Worm (Caenorhabditis elegans): ENCODE measurements around the gene C35B1.3.
"Not testable (repeated sequence)": the region's sequence is repeated elsewhere in the genome, so short reads cannot be mapped to it uniquely, and the experiment has no call there.

Gene C35B1.3

DNA sequence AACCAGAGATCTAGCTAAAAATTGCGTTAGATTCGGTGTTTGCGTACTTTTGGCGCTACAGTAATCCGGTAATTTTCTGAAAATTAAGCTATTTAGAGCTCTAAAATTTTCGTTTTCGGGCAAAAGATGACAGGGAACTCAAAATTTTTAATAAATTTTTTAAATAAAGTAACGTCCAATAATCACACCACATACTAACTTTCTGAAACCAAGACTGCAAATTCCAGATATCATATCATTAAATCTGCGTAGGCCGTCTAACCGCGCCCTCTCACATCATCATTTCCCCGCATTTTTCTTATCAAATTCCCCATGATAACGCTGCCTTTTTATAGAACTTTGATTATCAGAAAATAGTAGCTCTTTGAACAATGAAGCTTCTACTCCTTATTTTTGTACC is 36.5 kb downstream of the C35B1.3 start, which contains the start of gene drd-50:
drd-50 (plus strand) TSS at position 301 of the 400 bp plus-strand sequence.
- no peak for TF ChIP-seq lsy-2 (tag; optimal IDR thresholded peaks at IDR 0.05)
- no peak for TF ChIP-seq drap-1 (GFP tag; optimal IDR thresholded peaks at IDR 0.05)
- no peak for TF ChIP-seq lin-13 (tag; optimal IDR thresholded peaks at IDR 0.05)
- TF ChIP-seq nhr-2 (tag; optimal IDR thresholded peaks at IDR 0.05): no peak
- TF ChIP-seq M03D4.4 (tag; optimal IDR thresholded peaks at IDR 0.05): no peak
- TF ChIP-seq ces-1 (GFP tag; optimal IDR thresholded peaks at IDR 0.05): no peak
- TF ChIP-seq sem-2 (GFP tag; optimal IDR thresholded peaks at IDR 0.05): no peak
- no peak for TF ChIP-seq elt-1 (tag; optimal IDR thresholded peaks at IDR 0.05; ENCODE audit: borderline replicate concordance, insufficient read depth)
- TF ChIP-seq elt-3 (tag; optimal IDR thresholded peaks at IDR 0.05): no peak

DNA sequence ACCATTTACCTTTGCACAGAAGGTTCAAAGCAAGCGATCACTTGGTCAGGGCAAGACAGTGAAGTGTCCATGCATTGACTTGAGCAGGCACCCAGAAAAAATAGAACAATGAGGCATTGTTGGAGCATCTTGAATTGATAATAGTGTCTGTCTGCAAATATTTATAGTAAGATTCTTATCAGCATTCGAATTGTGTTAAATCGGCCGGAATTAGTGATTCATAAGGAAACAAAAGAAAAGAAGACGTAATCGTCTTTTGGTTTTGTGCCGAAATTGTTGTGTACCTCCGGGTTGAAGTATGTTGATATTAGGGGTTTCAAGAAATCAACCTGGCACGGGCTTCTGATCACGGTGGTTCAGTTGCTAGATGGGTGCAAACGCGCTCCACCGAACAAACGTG is 39.3 kb downstream of the C35B1.3 start, which contains the start of gene F49F1.5:
F49F1.5 (minus strand) TSS at position 153 of the 400 bp plus-strand sequence.
- TF ChIP-seq elt-3 (tag; optimal IDR thresholded peaks at IDR 0.05) (no peak), unc-62 (GFP tag; optimal IDR thresholded peaks at IDR 0.05) (no peak), hlh-1 (tag; optimal IDR thresholded peaks at IDR 0.05) (no peak), M03D4.4 (tag; optimal IDR thresholded peaks at IDR 0.05) (no peak), elt-1 (tag; optimal IDR thresholded peaks at IDR 0.05; ENCODE audit: borderline replicate concordance, insufficient read depth) (no peak), lin-13 (tag; optimal IDR thresholded peaks at IDR 0.05) (no peak), flh-1 (GFP tag; optimal IDR thresholded peaks at IDR 0.05) (no peak), cnd-1 (tag; optimal IDR thresholded peaks at IDR 0.05) (no peak), snpc-4 (tag; optimal IDR thresholded peaks at IDR 0.05) (no peak), nhr-76 (tag; optimal IDR thresholded peaks at IDR 0.05) (no peak), blmp-1 (tag; optimal IDR thresholded peaks at IDR 0.05) (no peak), pha-4 (tag; optimal IDR thresholded peaks at IDR 0.05) (no peak), ceh-43 (GFP tag; optimal IDR thresholded peaks at IDR 0.05) (no peak), nhr-237 (tag; optimal IDR thresholded peaks at IDR 0.05) (no peak), ces-1 (GFP tag; optimal IDR thresholded peaks at IDR 0.05) (no peak), sptf-1 (tag; optimal IDR thresholded peaks at IDR 0.05) (no peak), nhr-28 (tag; optimal IDR thresholded peaks at IDR 0.05) (no peak), ceh-39 (tag; optimal IDR thresholded peaks at IDR 0.05) (no peak)

DNA sequence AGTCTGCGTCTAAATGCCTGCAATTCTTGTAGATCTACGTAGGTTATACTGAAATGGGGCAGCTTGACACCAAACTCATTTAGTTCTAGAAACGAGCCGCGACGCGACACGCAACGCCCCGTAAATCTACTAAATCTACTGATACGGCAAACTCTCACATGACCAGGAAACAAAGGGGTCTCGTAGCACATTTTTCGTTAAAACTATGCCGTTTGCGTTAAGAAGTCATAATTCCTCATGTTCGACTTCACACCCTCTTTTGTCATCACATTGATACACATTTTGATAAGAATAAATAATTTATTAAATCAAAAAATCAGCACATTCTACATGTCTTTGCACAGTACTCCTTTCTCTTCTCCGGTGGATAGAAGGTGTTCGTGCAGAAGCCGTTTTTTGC is 40.1 kb downstream of the C35B1.3 start:
- TF ChIP-seq ham-2 (GFP tag; optimal IDR thresholded peaks at IDR 0.05): no peak
- no peak for TF ChIP-seq ztf-11 (tag; optimal IDR thresholded peaks at IDR 0.05)
- no peak for TF ChIP-seq mls-2 (tag; optimal IDR thresholded peaks at IDR 0.05)
- TF ChIP-seq unc-62 (GFP tag; optimal IDR thresholded peaks at IDR 0.05): no peak
- TF ChIP-seq elt-1 (tag; optimal IDR thresholded peaks at IDR 0.05; ENCODE audit: borderline replicate concordance, insufficient read depth): no peak
- no peak for TF ChIP-seq sptf-1 (tag; optimal IDR thresholded peaks at IDR 0.05)
- no peak for TF ChIP-seq snpc-4 (tag; optimal IDR thresholded peaks at IDR 0.05)
- TF ChIP-seq nhr-2 (tag; optimal IDR thresholded peaks at IDR 0.05): no peak
- TF ChIP-seq pha-4 (tag; optimal IDR thresholded peaks at IDR 0.05): no peak
- no peak for TF ChIP-seq ceh-39 (tag; optimal IDR thresholded peaks at IDR 0.05)
- no peak for TF ChIP-seq lin-13 (tag; optimal IDR thresholded peaks at IDR 0.05)
- TF ChIP-seq elt-3 (tag; optimal IDR thresholded peaks at IDR 0.05): no peak
- TF ChIP-seq nhr-76 (tag; optimal IDR thresholded peaks at IDR 0.05): no peak
- no peak for TF ChIP-seq ceh-83 (GFP tag; optimal IDR thresholded peaks at IDR 0.05)
- TF ChIP-seq mep-1 (tag; optimal IDR thresholded peaks at IDR 0.05): no peak
- no peak for TF ChIP-seq cnd-1 (tag; optimal IDR thresholded peaks at IDR 0.05)

DNA sequence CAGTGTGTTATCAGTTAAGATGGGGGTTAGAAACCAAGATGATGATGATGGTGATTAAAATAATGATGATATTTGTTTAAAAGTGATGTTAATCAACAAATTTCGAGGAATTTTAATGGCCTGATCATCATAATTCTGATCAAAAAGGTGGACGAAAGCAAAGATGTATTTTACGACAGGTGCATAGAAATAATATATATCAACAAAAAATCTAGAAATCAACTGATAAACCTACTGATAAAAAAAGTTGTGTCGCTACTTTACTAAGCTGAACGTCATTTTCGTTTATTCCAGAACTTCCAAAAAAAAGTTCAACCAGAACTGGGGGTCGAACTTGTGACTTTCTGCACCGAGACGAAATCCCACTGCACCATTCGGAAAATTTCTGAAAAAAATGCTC is 42.1 kb downstream of the C35B1.3 start, which contains the start of gene mul-1:
mul-1 (minus strand) TSS at position 84 of the 400 bp plus-strand sequence.
- TF ChIP-seq nhr-28 (tag; optimal IDR thresholded peaks at IDR 0.05) (no peak), nhr-76 (tag; optimal IDR thresholded peaks at IDR 0.05) (no peak), elt-3 (tag; optimal IDR thresholded peaks at IDR 0.05) (no peak), ceh-83 (GFP tag; optimal IDR thresholded peaks at IDR 0.05) (no peak), blmp-1 (tag; optimal IDR thresholded peaks at IDR 0.05) (no peak), drap-1 (GFP tag; optimal IDR thresholded peaks at IDR 0.05) (no peak), ces-1 (GFP tag; optimal IDR thresholded peaks at IDR 0.05) (no peak), tbx-8 (GFP tag; optimal IDR thresholded peaks at IDR 0.05) (no peak), pha-4 (tag; optimal IDR thresholded peaks at IDR 0.05) (no peak), bed-3 (GFP tag; optimal IDR thresholded peaks at IDR 0.05) (no peak)

DNA sequence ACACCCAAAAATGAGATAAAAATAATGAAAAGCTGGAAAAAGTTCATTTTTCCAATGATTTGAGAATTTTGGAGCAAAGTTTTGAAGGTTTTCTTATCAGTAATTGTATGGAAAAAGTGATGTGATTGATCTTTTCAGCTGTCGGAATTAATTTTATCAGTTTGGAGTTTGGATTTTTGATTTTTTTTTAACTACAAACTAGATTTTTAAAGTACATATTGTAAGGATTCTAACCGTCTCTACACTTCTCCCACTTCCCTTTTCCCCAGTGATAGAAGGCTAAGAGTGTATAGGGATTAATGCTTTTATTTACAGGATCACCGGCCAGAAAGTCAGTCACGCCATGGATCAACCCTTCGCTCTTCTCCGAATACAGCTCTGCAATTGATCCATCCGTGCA is 44.7 kb downstream of the C35B1.3 start, which contains the start of gene F49F1.7:
F49F1.7 (minus strand) TSS at position 101 of the 400 bp plus-strand sequence.
- TF ChIP-seq tbx-8 (GFP tag; optimal IDR thresholded peaks at IDR 0.05); nhr-2 (tag; optimal IDR thresholded peaks at IDR 0.05); ham-2 (GFP tag; optimal IDR thresholded peaks at IDR 0.05): not testable (repeated sequence)

Measured in whole organism, mixed stage, embryonic.